Worm (Caenorhabditis elegans) whole organism, L3 larva: ENCODE data around the gene R31.2.

ENCODE experiments used
- R02D3.7 ChIP-seq: fragments of 150-350 bp; optimal IDR thresholded peaks from 2 replicates; lab custom pipeline; 2014; ENCODE audit warnings: missing biosample characterization, missing genetic modification characterization
- ama-1 ChIP-seq: fragments of 150-350 bp; optimal IDR thresholded peaks from 2 replicates; lab custom pipeline; 2018
- ceh-82 ChIP-seq: fragments of 150-350 bp; optimal IDR thresholded peaks from 2 replicates; lab custom pipeline; 2014; ENCODE audit warnings: missing biosample characterization, missing genetic modification characterization
- ceh-9 ChIP-seq: sonication (generic microtip); optimal IDR thresholded peaks from 2 replicates; lab custom pipeline; 2018; ENCODE audit warnings: missing biosample characterization, missing genetic modification characterization
- egl-27 ChIP-seq: sonication (generic microtip); optimal IDR thresholded peaks from 4 replicates; lab custom pipeline; 2017; ENCODE audit warnings: missing biosample characterization, missing genetic modification reagents, missing genetic modification characterization
- egl-5 ChIP-seq: fragments of 150-350 bp; optimal IDR thresholded peaks from 2 replicates; lab custom pipeline; 2017; ENCODE audit warnings: missing biosample characterization, missing genetic modification reagents, missing genetic modification characterization, inconsistent platforms
- fkh-10 ChIP-seq: sonication (generic microtip); optimal IDR thresholded peaks from 2 replicates; lab custom pipeline; 2017; ENCODE audit warnings: missing biosample characterization, missing genetic modification reagents, missing genetic modification characterization
- fkh-2 ChIP-seq: fragments of 150-350 bp; optimal IDR thresholded peaks from 2 replicates; lab custom pipeline; 2014; ENCODE audit warnings: missing biosample characterization, missing genetic modification reagents, missing genetic modification characterization
- jun-1 ChIP-seq: fragments of 150-350 bp; optimal IDR thresholded peaks from 2 replicates; lab custom pipeline; 2014; ENCODE audit warnings: missing biosample characterization, missing genetic modification reagents, missing genetic modification characterization
- lin-15B ChIP-seq: fragments of 150-350 bp; optimal IDR thresholded peaks from 2 replicates; lab custom pipeline; 2014; ENCODE audit warnings: missing biosample characterization, missing genetic modification characterization
- lin-39 ChIP-seq: fragments of 150-350 bp; optimal IDR thresholded peaks from 2 replicates; lab custom pipeline; 2018; ENCODE audit warnings: missing biosample characterization, missing genetic modification reagents, missing genetic modification characterization
- mdl-1 ChIP-seq: fragments of 150-350 bp; optimal IDR thresholded peaks from 2 replicates; lab custom pipeline; 2014; ENCODE audit warnings: missing biosample characterization, missing genetic modification characterization
- mml-1 ChIP-seq: fragments of 150-350 bp; sonication (generic microtip); optimal IDR thresholded peaks from 3 replicates; lab custom pipeline; 2014; ENCODE audit warnings: missing biosample characterization, missing genetic modification characterization
- nfya-1 ChIP-seq: sonication (generic microtip); optimal IDR thresholded peaks from 2 replicates; lab custom pipeline; 2017; ENCODE audit warnings: missing genetic modification characterization, mild to moderate bottlenecking, missing compliant biosample characterization, antibody characterized with exemption, moderate library complexity; ENCODE audit not compliant: insufficient read depth
- nhr-11 ChIP-seq: fragments of 150-350 bp; optimal IDR thresholded peaks from 2 replicates; lab custom pipeline; 2014; ENCODE audit warnings: missing biosample characterization, missing genetic modification characterization
- nhr-12 ChIP-seq: fragments of 150-350 bp; optimal IDR thresholded peaks from 2 replicates; lab custom pipeline; 2014; ENCODE audit warnings: missing biosample characterization, missing genetic modification characterization
- nhr-237 ChIP-seq: fragments of 150-350 bp; optimal IDR thresholded peaks from 2 replicates; lab custom pipeline; 2014; ENCODE audit warnings: missing biosample characterization, missing genetic modification characterization
- nhr-43 ChIP-seq: sonication (generic microtip); optimal IDR thresholded peaks from 2 replicates; lab custom pipeline; 2016; ENCODE audit warnings: mild to moderate bottlenecking, missing genetic modification characterization, missing compliant biosample characterization; ENCODE audit not compliant: poor library complexity, severe bottlenecking
- nhr-76 ChIP-seq: fragments of 150-350 bp; sonication (generic microtip); optimal IDR thresholded peaks from 5 replicates; lab custom pipeline; 2014; ENCODE audit warnings: missing biosample characterization, missing genetic modification characterization
- nhr-77 ChIP-seq: fragments of 150-350 bp; optimal IDR thresholded peaks from 2 replicates; lab custom pipeline; 2014; ENCODE audit warnings: missing biosample characterization, missing genetic modification characterization
- pha-4 ChIP-seq: fragments of 150-350 bp; optimal IDR thresholded peaks from 2 replicates; lab custom pipeline; 2014; ENCODE audit warnings: missing biosample characterization, missing genetic modification reagents, missing genetic modification characterization
- sea-2 ChIP-seq: fragments of 150-350 bp; sonication (generic microtip); optimal IDR thresholded peaks from 4 replicates; lab custom pipeline; 2014; ENCODE audit warnings: missing biosample characterization, missing genetic modification reagents, missing genetic modification characterization
- snpc-4 ChIP-seq: fragments of 150-350 bp; optimal IDR thresholded peaks from 2 replicates; lab custom pipeline; 2014; ENCODE audit warnings: missing biosample characterization, missing genetic modification characterization
- tbx-2 ChIP-seq: sonication (generic microtip); optimal IDR thresholded peaks from 2 replicates; lab custom pipeline; 2016; ENCODE audit warnings: mild to moderate bottlenecking, missing genetic modification characterization, missing compliant biosample characterization
- unc-39 ChIP-seq: sonication (generic microtip); optimal IDR thresholded peaks from 4 replicates; lab custom pipeline; 2017; ENCODE audit warnings: missing biosample characterization, missing genetic modification characterization
- unc-62 ChIP-seq: fragments of 150-350 bp; sonication (generic microtip); optimal IDR thresholded peaks from 4 replicates; lab custom pipeline; 2014; ENCODE audit warnings: missing biosample characterization, missing genetic modification reagents, missing genetic modification characterization
- ztf-11 ChIP-seq: fragments of 150-350 bp; optimal IDR thresholded peaks from 2 replicates; lab custom pipeline; 2014; ENCODE audit warnings: missing biosample characterization, missing genetic modification characterization
- ztf-4 ChIP-seq: fragments of 150-350 bp; optimal IDR thresholded peaks from 2 replicates; lab custom pipeline; 2014; ENCODE audit warnings: missing biosample characterization, missing genetic modification characterization

The R31.2 gene

DNA sequence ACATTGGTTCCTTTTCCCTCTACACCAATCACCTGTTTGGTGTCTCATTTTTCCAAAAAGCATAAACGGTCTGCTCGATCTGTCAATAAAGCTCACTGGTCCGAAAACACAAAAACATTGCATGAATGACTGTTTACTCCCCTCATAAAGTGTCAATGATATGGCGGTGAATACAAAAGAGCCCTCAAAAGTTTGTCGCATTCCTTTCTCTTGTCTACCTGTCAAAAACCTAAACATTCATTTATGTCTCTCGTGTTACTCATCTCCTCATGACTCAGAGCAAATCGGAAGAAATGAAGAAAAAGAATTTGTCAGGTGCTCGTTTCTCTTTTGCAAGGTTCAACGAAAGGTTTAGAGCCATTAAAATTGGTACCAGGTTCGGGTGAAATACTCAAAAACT is 33.9 kb downstream of the R31.2 start:
- TF ChIP-seq nhr-43 (tag; lab: Kevin White, UChicago) (no peak), pha-4 (tag; lab: Kevin White, UChicago) (peak; percentile 67)

DNA sequence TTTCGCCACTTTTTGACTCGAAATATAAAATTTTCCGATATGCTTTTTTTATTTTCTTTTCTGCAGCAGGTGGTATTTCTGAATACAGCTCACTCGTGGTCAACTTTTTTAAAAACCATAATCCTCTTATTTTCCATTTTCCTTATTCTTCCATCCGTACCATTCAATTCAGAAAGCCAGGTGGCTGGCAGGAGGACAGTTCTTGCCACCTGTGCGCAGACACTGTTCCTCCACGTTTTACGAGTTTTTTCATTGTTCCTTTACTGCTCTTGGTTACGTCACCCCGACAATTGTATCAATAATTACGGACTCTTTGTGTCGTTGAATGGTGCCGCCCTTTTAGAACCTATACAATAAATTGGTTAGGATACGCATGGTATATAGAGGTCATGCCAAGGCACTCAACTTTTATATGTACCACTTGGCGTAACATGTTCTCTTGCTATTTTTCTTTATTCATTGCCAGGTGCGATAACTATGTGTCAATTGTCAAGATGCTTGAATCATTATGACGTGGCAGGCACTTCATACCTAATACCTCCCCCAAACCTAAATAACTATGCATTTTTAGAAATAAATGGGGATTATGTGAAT is 35.6 kb downstream of the R31.2 start:
- TF ChIP-seq pha-4 (tag; lab: Kevin White, UChicago) (peak; percentile 12), mdl-1 (tag; lab: Kevin White, UChicago) (no peak)

DNA sequence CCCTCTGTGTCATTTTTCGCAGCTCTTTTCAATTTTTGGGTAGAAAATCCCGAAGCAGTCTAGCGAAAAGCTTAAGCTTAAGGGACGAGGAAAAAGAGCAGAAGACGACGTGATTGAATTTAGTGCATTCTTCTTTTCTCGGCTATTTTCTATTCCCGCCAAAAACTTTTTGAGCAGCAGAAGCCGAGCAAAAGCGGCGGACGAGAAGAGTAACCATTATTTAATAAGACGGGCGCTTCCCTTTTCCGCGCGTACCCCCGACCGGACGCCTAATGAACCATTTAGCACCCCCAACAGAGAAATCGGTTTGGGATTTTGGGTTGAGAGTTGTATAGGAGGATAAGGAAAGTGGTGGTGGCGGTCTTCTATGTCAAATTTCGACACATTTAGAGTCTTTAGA is 36.2 kb downstream of the R31.2 start:
- TF ChIP-seq jun-1 (tag; lab: Kevin White, UChicago) (no peak), fkh-10 (GFP tag; lab: Kevin White, UChicago) (peak; percentile 81)

DNA sequence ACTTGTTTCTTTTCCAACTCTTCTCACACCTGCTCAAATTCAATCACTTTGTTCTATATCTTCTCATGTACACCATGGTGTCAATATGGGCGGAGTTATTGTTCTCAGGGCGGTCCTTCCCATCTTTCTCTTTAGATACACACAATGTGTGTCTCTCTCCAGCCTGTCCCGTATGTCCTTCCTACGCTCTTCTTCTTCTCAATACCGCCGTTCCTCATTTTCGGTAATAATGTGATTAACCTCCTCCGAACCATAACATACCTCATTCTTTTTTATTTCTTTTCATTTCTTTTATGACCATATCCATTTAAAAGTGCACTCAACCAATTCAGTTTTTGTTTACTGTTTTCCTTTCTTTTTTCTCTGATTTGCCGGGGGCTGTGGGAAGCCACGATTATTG is 38.2 kb downstream of the R31.2 start:
- TF ChIP-seq fkh-2 (tag; lab: Kevin White, UChicago), result no peak
- TF ChIP-seq egl-5 (tag; lab: Kevin White, UChicago), result peak; percentile 10

DNA sequence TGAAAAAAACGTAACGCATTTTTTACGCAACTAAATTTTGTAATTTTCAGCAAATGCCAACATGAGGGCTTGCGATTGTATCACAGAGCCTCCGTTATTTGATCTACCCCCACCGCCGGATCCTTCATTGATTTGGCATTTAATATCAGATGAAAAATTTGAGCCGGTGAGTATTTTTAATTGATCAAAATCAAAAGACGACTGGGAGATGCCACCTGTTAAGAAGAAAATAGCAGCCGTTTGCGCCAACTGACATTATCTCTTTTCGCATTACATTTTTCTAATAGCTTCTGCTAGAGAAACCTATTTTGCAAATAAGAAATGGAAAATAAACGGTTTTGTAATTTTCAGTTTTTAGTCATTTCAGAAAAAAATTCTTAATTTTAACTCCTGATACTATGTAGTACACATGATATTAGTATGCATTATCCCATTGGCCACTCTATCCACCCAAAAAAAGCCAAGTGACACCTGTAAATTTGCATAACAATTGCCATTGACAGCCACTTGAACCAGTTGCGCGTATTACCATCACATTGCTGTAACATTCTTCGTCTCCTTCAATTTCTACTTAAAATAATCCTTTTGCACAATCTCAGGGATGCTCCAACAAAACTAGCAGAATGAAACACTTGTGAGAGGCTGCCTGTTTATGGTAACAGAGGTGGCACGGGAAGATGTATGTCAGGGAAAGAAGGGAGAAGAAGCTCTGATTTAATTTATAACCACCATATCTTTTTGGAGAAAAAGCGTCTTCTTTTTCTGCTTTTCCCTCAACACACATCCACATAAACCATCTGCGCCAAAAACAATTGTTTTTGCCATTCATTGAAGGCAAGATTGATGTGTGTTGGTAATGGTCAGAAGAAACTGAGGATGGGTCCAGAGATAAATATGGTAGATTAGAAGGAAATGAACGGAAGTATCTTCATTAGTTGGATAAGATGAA is 41.2 kb downstream of the R31.2 start, which contains the start of gene F58H1.5:
Gene F58H1.5 (plus strand): TSS at position 51 of the 949 bp plus-strand sequence.
- no peak for TF ChIP-seq ceh-82
- no peak for TF ChIP-seq nhr-12 (tag; lab: Kevin White, UChicago)
- no peak for TF ChIP-seq nhr-76 (tag; lab: Kevin White, UChicago)
- TF ChIP-seq ceh-9 (tag; lab: Kevin White, UChicago), result peak; percentile 26
- no peak for TF ChIP-seq nhr-11 (tag; lab: Kevin White, UChicago)
- no peak for TF ChIP-seq nhr-77 (tag; lab: Kevin White, UChicago)

DNA sequence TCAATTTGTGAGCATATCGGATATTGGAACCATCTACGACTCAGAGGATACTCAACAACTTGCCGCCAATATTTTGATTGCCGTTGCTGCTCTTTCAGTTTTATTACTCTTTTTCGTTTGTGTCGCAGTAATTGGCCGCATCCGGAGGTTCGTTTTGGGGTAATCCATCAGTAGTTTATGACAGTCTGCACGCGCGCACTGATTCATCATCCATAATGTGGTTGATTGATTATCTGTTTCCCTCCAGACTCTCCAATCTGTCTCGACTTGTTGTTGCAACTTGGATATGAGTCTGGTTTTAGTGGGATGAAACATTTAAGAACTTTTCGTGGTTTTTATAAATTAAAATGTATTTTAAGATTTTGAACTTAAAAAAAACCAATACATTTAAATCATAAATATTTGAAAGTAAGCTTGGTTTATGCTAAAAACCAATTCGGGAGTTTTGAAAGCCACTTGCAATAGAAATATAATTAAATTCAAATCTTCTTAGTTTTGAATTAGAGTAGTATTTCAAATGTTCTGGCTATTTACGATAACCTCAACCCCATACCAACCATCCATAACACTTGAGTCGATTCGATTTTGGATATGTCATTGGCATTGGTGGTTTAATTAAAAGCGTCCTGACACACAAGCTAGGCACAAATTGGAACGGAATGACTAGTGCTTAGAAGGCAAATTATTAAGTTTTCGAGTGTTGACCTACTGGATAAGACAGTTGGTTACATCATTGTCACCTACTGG is 42.9 kb downstream of the R31.2 start:
- TF ChIP-seq sea-2 (GFP tag; lab: Kevin White, UChicago) (no peak), lin-39 (tag; lab: Kevin White, UChicago) (peak; percentile 38)

DNA sequence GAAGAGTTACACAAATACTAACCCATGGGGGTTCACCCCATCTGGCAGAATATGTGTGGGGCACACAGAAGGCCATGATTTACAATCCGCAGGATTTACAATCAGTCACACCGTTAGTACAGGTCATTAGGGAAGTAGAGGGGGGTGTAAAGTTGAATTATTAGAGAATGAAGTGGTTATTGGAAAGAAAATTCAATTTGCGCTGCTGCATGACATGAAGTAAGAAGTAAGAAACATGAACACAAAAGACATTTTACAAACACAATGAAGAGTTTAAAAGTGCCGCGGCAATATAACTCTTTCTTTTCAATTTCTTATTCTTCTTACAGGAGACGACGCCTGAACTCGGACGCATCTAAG is 43.4 kb downstream of the R31.2 start:
- peak; percentile 28 for TF ChIP-seq fkh-10 (GFP tag; lab: Kevin White, UChicago)
- no peak for TF ChIP-seq unc-39 (tag; lab: Kevin White, UChicago)
- TF ChIP-seq, all 47 proteins: peak for 1

DNA sequence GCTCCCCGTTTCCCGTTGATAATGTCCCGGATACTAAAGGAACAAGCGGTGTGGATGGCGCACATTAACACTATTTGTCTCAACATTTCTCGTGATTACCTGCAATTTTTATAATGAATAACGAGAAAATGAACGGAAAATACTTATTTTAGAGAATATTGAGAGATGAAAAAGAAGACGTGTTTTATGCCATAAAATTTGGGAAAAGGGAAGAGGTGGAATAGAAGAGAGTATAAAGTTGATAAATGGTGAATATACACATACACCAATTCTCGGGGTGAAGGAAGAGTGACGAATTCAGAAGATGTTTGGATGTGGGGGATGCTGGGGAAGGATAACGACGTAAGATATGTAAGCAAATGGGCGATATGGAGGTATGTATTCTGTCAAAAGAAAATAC is 47.4 kb downstream of the R31.2 start, which contains the start of gene F58H1.7:
Gene F58H1.7 (minus strand): TSS at position 101 of the 400 bp plus-strand sequence.
- TF ChIP-seq R02D3.7 (tag; lab: Kevin White, UChicago), result no peak
- no peak for TF ChIP-seq nhr-12 (tag; lab: Kevin White, UChicago)
- no peak for TF ChIP-seq lin-15B (tag; lab: Kevin White, UChicago)
- no peak for TF ChIP-seq ama-1 (lab: Kevin White, UChicago)
- TF ChIP-seq ztf-11 (tag; lab: Kevin White, UChicago), result no peak
- TF ChIP-seq nfya-1, result no peak
- TF ChIP-seq pha-4 (tag; lab: Kevin White, UChicago), result no peak
- no peak for TF ChIP-seq jun-1 (tag; lab: Kevin White, UChicago)
- TF ChIP-seq ztf-4 (tag; lab: Kevin White, UChicago), result no peak
- TF ChIP-seq mdl-1 (tag; lab: Kevin White, UChicago), result no peak
- TF ChIP-seq tbx-2 (tag; lab: Kevin White, UChicago), result no peak
- TF ChIP-seq nhr-237, result no peak
- no peak for TF ChIP-seq nhr-76 (tag; lab: Kevin White, UChicago)
- TF ChIP-seq snpc-4, result no peak
- TF ChIP-seq unc-62 (GFP tag; lab: Kevin White, UChicago), result no peak
- no peak for TF ChIP-seq egl-27 (tag; lab: Kevin White, UChicago)
- TF ChIP-seq mml-1 (tag; lab: Kevin White, UChicago), result no peak
- no peak for TF ChIP-seq lin-39 (tag; lab: Kevin White, UChicago)
